Worm (Caenorhabditis elegans) whole organism, L3 larva: ENCODE results near the gene srj-53.

ENCODE experiments used
- fkh-10 ChIP-seq: sonication (generic microtip); optimal IDR thresholded peaks from 2 replicates; lab custom pipeline; 2017; ENCODE audit warnings: missing biosample characterization, missing genetic modification reagents, missing genetic modification characterization
- hmg-11 ChIP-seq: sonication (generic microtip); optimal IDR thresholded peaks from 2 replicates; lab custom pipeline; 2016; ENCODE audit warnings: missing genetic modification characterization, missing compliant biosample characterization

DNA sequence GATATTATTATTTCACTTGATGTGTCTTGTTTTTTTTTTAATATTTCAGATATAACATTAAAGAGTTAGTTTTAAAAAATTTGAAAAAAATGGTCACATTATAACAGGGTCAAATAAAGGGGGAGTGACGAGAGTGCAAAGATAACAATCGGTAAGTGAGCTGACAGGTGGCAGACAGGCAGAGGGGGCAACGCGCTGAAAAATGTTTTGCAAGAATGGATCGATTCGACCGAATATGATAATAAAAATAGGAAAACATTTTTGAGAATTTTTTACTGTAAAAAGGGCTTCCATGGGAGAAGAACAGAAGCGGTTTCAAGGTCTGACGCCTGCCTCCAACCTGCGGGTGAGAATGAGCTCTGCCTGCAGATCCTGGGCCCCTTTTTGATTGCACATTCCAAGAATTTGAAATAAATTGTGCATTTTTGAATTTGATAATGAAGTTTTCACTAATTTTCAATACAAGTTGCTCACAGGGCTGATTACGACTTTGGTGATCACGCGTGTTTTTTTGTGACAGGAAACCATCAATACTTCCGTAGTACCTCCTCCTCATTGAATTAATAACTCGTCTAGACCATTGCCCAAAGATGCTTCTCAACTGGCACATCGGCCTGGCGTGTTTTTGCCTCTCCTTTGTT lies 5.1 kb upstream of the srj-53 start, which contains the start of the genes ugt-29 and srx-5:
- TF ChIP-seq hmg-11 (tag; lab: Kevin White, UChicago): no peak
- TF ChIP-seq fkh-10 (GFP tag; lab: Kevin White, UChicago): no peak
